Worm (Caenorhabditis elegans) whole organism, young adult: ENCODE data around the gene npp-5.

Experiments used
- Y67H2A.10 ChIP-seq: fragments of 200-800 bp; sonication (Bioruptor generic); conservative IDR thresholded peaks from 2 replicates; pipeline ENCODE4 v1.3.6; 2022; ENCODE audit warnings: missing genetic modification reagents, missing genetic modification characterization, missing compliant biosample characterization
- ama-1 ChIP-seq, 3 experiments: fragments of 150-350 bp in 1 of 3; sonication (generic microtip) in 2 of 3; optimal IDR thresholded peaks; 2 replicates each; lab custom pipeline; 2014 to 2018; ENCODE audit warnings: missing biosample characterization in 2 of 3, missing genetic modification characterization in 2 of 3, missing genetic modification reagents in 2 of 3
- egl-44 ChIP-seq: fragments of 200-800 bp; sonication (Bioruptor generic); IDR thresholded peaks from 2 replicates; pipeline ENCODE4 v1.3.6; 2022; ENCODE audit warnings: missing genetic modification reagents, missing genetic modification characterization, missing compliant biosample characterization
- hmg-1.2 ChIP-seq: fragments of 200-800 bp; sonication (Bioruptor generic); IDR thresholded peaks from 2 replicates; pipeline ENCODE4 v1.3.6; 2022; ENCODE audit warnings: missing genetic modification reagents, missing genetic modification characterization, missing compliant biosample characterization
- lin-54 ChIP-seq: fragments of 200-800 bp; sonication (Bioruptor generic); optimal IDR thresholded peaks from 2 replicates; lab custom pipeline; 2018; ENCODE audit warnings: mild to moderate bottlenecking, missing genetic modification characterization, missing compliant biosample characterization
- lsl-1 ChIP-seq: fragments of 200-800 bp; sonication (Bioruptor generic); optimal IDR thresholded peaks from 2 replicates; lab custom pipeline; 2018; ENCODE audit warnings: mild to moderate bottlenecking, missing genetic modification characterization, moderate library complexity, missing compliant biosample characterization
- madf-8 ChIP-seq: fragments of 200-800 bp; sonication (Bioruptor generic); conservative IDR thresholded peaks from 2 replicates; pipeline ENCODE4 v1.3.6; 2022; ENCODE audit warnings: missing genetic modification reagents, missing genetic modification characterization, missing compliant biosample characterization
- nfya-1 ChIP-seq: sonication (generic microtip); optimal IDR thresholded peaks from 2 replicates; lab custom pipeline; 2017; ENCODE audit warnings: antibody characterized with exemption, missing compliant biosample characterization, missing genetic modification characterization, borderline replicate concordance; ENCODE audit not compliant: insufficient read depth
- snpc-1.3 ChIP-seq: sonication (generic microtip); optimal IDR thresholded peaks from 2 replicates; lab custom pipeline; 2017; ENCODE audit warnings: missing genetic modification characterization, mild to moderate bottlenecking, missing compliant biosample characterization, antibody characterized with exemption, moderate library complexity, missing genotype, missing genetic modification reagents; ENCODE audit not compliant: insufficient read depth
- snpc-4 ChIP-seq, 5 experiments: fragments of 150-350 bp in 1 of 5; sonication (generic microtip) in 4 of 5; optimal IDR thresholded peaks; 2 replicates each; lab custom pipeline; 2014 to 2018; ENCODE audit warnings: missing genetic modification characterization in 5 of 5, missing biosample characterization in 3 of 5, antibody characterized with exemption in 2 of 5, mild to moderate bottlenecking in 2 of 5, missing compliant biosample characterization in 2 of 5, missing genotype in 2 of 5, moderate library complexity in 2 of 5, missing genetic modification reagents in 1 of 5
- unc-130 ChIP-seq: sonication (generic microtip); optimal IDR thresholded peaks from 2 replicates; lab custom pipeline; 2016; ENCODE audit warnings: missing genetic modification reagents, missing genetic modification characterization, missing compliant biosample characterization
- ztf-18 ChIP-seq: sonication (generic microtip); optimal IDR thresholded peaks from 2 replicates; lab custom pipeline; 2016; ENCODE audit warnings: missing genotype, mild to moderate bottlenecking, missing genetic modification characterization, missing compliant biosample characterization

DNA sequence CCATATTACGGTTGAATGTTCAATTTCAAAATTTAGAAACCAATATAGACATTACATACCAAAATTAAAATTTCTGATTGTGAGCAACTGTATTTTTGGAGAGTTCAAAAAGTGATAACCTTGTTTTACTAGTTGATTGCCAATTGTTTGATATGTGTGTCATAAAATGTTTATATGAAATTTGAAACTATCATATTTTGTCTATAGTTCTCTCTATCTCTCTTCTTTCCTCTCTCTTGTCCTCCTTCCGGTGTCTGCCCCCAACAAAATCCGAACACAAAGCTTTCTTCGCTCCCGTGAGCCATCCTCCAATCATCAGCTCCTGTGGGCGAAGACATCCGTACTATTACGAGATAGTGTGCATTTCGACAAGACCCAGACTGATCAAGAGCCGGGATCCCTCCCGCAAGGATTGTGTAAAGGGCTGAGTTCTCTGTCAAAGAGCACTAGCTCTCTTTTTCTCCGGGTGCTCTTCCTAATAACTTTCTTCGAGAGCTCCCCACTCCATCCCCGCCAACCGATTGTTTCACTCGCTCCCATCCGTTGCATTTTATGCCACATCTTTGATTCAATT lies 2.9 kb upstream of the npp-5 start:
- TF ChIP-seq ama-1 (optimal IDR thresholded peaks at IDR 0.05; lab: Kevin White, UChicago), result no peak
- TF ChIP-seq ama-1 (GFP tag; optimal IDR thresholded peaks at IDR 0.05; lab: Kevin White, UChicago), result no peak
- no peak for TF ChIP-seq unc-130 (GFP tag; lab: Kevin White, UChicago)
- TF ChIP-seq lin-54 (GFP tag; lab: Kevin White, UChicago), result no peak
- no peak for TF ChIP-seq snpc-4 (GFP tag; optimal IDR thresholded peaks at IDR 0.05; lab: Kevin White, UChicago)
- no peak for TF ChIP-seq snpc-4 (tag; optimal IDR thresholded peaks at IDR 0.05; lab: Kevin White, UChicago)
- TF ChIP-seq hmg-1.2 (GFP tag; lab: Robert Waterston, UW), result no peak
- no peak for TF ChIP-seq ztf-18 (tag; lab: Kevin White, UChicago)
- TF ChIP-seq lsl-1, result no peak
- TF ChIP-seq madf-8 (GFP tag; lab: Robert Waterston, UW), result no peak
- no peak for TF ChIP-seq nfya-1 (tag; lab: Kevin White, UChicago)
- TF ChIP-seq Y67H2A.10 (GFP tag; lab: Robert Waterston, UW), result no peak
- no peak for TF ChIP-seq egl-44 (GFP tag; lab: Robert Waterston, UW)
- TF ChIP-seq snpc-1.3 (tag; lab: Kevin White, UChicago), result no peak
